Worm (Caenorhabditis elegans) whole organism, L2 larva: Measurements from ENCODE around the gene F58D2.4.

Source experiments
- C34F6.9 ChIP-seq: fragments of 150-350 bp; optimal IDR thresholded peaks from 2 replicates; lab custom pipeline; 2014; ENCODE audit warnings: missing biosample characterization, missing genetic modification characterization
- R02D3.7 ChIP-seq: fragments of 150-350 bp; optimal IDR thresholded peaks from 2 replicates; lab custom pipeline; 2014; ENCODE audit warnings: missing biosample characterization, missing genetic modification characterization
- alr-1 ChIP-seq: fragments of 150-350 bp; optimal IDR thresholded peaks from 2 replicates; lab custom pipeline; 2014; ENCODE audit warnings: missing biosample characterization, missing genetic modification characterization
- aly-2 ChIP-seq: fragments of 150-350 bp; optimal IDR thresholded peaks from 2 replicates; lab custom pipeline; 2014; ENCODE audit warnings: missing biosample characterization, missing genetic modification characterization
- ama-1 ChIP-seq: fragments of 150-350 bp; optimal IDR thresholded peaks from 2 replicates; lab custom pipeline; 2018; ENCODE audit warnings: inconsistent platforms
- blmp-1 ChIP-seq: sonication (generic microtip); optimal IDR thresholded peaks from 2 replicates; lab custom pipeline; 2017; ENCODE audit warnings: missing genetic modification characterization, mild to moderate bottlenecking, missing compliant biosample characterization, antibody characterized with exemption, moderate library complexity; ENCODE audit not compliant: insufficient read depth
- ceh-16 ChIP-seq: fragments of 150-350 bp; optimal IDR thresholded peaks from 2 replicates; lab custom pipeline; 2014; ENCODE audit warnings: missing biosample characterization, missing genetic modification characterization
- ceh-82 ChIP-seq: fragments of 150-350 bp; optimal IDR thresholded peaks from 2 replicates; lab custom pipeline; 2014; ENCODE audit warnings: missing biosample characterization, missing genetic modification characterization
- dmd-4 ChIP-seq: sonication (generic microtip); optimal IDR thresholded peaks from 2 replicates; lab custom pipeline; 2017; ENCODE audit warnings: missing biosample characterization, missing genetic modification characterization
- elt-1 ChIP-seq: fragments of 150-350 bp; optimal IDR thresholded peaks from 2 replicates; lab custom pipeline; 2014; ENCODE audit warnings: missing biosample characterization, missing genetic modification characterization
- elt-3 ChIP-seq: sonication (generic microtip); optimal IDR thresholded peaks from 2 replicates; lab custom pipeline; 2017; ENCODE audit warnings: missing biosample characterization, missing genetic modification characterization
- fos-1 ChIP-seq: fragments of 150-350 bp; optimal IDR thresholded peaks from 2 replicates; lab custom pipeline; 2014; ENCODE audit warnings: missing biosample characterization, missing genetic modification characterization
- gmeb-1 ChIP-seq: fragments of 150-350 bp; optimal IDR thresholded peaks from 2 replicates; lab custom pipeline; 2014; ENCODE audit warnings: missing biosample characterization, missing genetic modification characterization
- lin-13 ChIP-seq: fragments of 150-350 bp; optimal IDR thresholded peaks from 2 replicates; lab custom pipeline; 2014; ENCODE audit warnings: missing biosample characterization, missing genetic modification reagents, missing genetic modification characterization
- lin-39 ChIP-seq: fragments of 150-350 bp; optimal IDR thresholded peaks from 2 replicates; lab custom pipeline; 2014; ENCODE audit warnings: missing biosample characterization, missing genetic modification reagents, missing genetic modification characterization
- lsy-2 ChIP-seq, 2 experiments: fragments of 150-350 bp in 1 of 2; sonication (generic microtip) in 1 of 2; optimal IDR thresholded peaks; 2 replicates each; lab custom pipeline; 2014 to 2017; ENCODE audit warnings: missing biosample characterization in 2 of 2, missing genetic modification characterization in 2 of 2
- mbf-1 ChIP-seq: sonication (generic microtip); optimal IDR thresholded peaks from 2 replicates; lab custom pipeline; 2017; ENCODE audit warnings: missing biosample characterization, missing genetic modification characterization
- mdl-1 ChIP-seq, 2 experiments: fragments of 150-350 bp in 1 of 2; sonication (generic microtip) in 1 of 2; optimal IDR thresholded peaks; 2 replicates each; lab custom pipeline; 2017; ENCODE audit warnings: missing biosample characterization in 2 of 2, missing genetic modification characterization in 2 of 2
- nhr-10 ChIP-seq: sonication (generic microtip); optimal IDR thresholded peaks from 2 replicates; lab custom pipeline; 2017; ENCODE audit warnings: missing biosample characterization, missing genetic modification characterization
- nhr-11 ChIP-seq: fragments of 150-350 bp; optimal IDR thresholded peaks from 2 replicates; lab custom pipeline; 2014; ENCODE audit warnings: missing biosample characterization, missing genetic modification characterization
- nhr-12 ChIP-seq: fragments of 150-350 bp; optimal IDR thresholded peaks from 2 replicates; lab custom pipeline; 2014; ENCODE audit warnings: missing biosample characterization, missing genetic modification characterization
- nhr-129 ChIP-seq: fragments of 150-350 bp; optimal IDR thresholded peaks from 2 replicates; lab custom pipeline; 2014; ENCODE audit warnings: missing biosample characterization, missing genetic modification characterization
- nhr-23 ChIP-seq: fragments of 150-350 bp; optimal IDR thresholded peaks from 2 replicates; lab custom pipeline; 2014; ENCODE audit warnings: missing biosample characterization, missing genetic modification reagents, missing genetic modification characterization
- nhr-25 ChIP-seq: fragments of 150-350 bp; sonication (generic microtip); optimal IDR thresholded peaks from 3 replicates; lab custom pipeline; 2014; ENCODE audit warnings: missing biosample characterization, missing genetic modification characterization
- nhr-6 ChIP-seq: fragments of 150-350 bp; optimal IDR thresholded peaks from 2 replicates; lab custom pipeline; 2014; ENCODE audit warnings: missing biosample characterization, missing genetic modification characterization
- nhr-77 ChIP-seq: fragments of 150-350 bp; optimal IDR thresholded peaks from 2 replicates; lab custom pipeline; 2014; ENCODE audit warnings: missing biosample characterization, missing genetic modification characterization
- peb-1 ChIP-seq: fragments of 150-350 bp; optimal IDR thresholded peaks from 2 replicates; lab custom pipeline; 2014; ENCODE audit warnings: missing biosample characterization, missing genetic modification characterization
- sma-3 ChIP-seq: sonication (generic microtip); optimal IDR thresholded peaks from 2 replicates; lab custom pipeline; 2016; ENCODE audit warnings: missing genetic modification reagents, missing genetic modification characterization, missing compliant biosample characterization
- sma-9 ChIP-seq, 2 experiments: fragments of 150-350 bp in 1 of 2; sonication (generic microtip) in 1 of 2; optimal IDR thresholded peaks; 2 replicates each; lab custom pipeline; 2014 to 2016; ENCODE audit warnings: missing genetic modification characterization in 2 of 2, mild to moderate bottlenecking in 1 of 2, missing biosample characterization in 1 of 2, missing compliant biosample characterization in 1 of 2, missing genetic modification reagents in 1 of 2, moderate library complexity in 1 of 2
- unc-39 ChIP-seq: fragments of 150-350 bp; optimal IDR thresholded peaks from 2 replicates; lab custom pipeline; 2014; ENCODE audit warnings: missing biosample characterization, missing genetic modification characterization
- unc-55 ChIP-seq: fragments of 150-350 bp; sonication (generic microtip); optimal IDR thresholded peaks from 3 replicates; lab custom pipeline; 2014; ENCODE audit warnings: missing biosample characterization, missing genetic modification reagents, missing genetic modification characterization
- unc-62 ChIP-seq: fragments of 150-350 bp; optimal IDR thresholded peaks from 2 replicates; lab custom pipeline; 2014; ENCODE audit warnings: missing biosample characterization, missing genetic modification reagents, missing genetic modification characterization
- zag-1 ChIP-seq: fragments of 150-350 bp; optimal IDR thresholded peaks from 2 replicates; lab custom pipeline; 2014; ENCODE audit warnings: missing biosample characterization, missing genetic modification characterization
- ztf-1 ChIP-seq: fragments of 200-800 bp; sonication (Bioruptor generic); conservative IDR thresholded peaks from 2 replicates; pipeline ENCODE4 v1.3.6; 2022; ENCODE audit warnings: missing genetic modification characterization, missing compliant biosample characterization
- ztf-11 ChIP-seq: sonication (generic microtip); optimal IDR thresholded peaks from 2 replicates; lab custom pipeline; 2017; ENCODE audit warnings: missing biosample characterization, missing genetic modification characterization
- ztf-4 ChIP-seq: fragments of 150-350 bp; optimal IDR thresholded peaks from 2 replicates; lab custom pipeline; 2014; ENCODE audit warnings: missing biosample characterization, missing genetic modification characterization

Gene F58D2.4

DNA sequence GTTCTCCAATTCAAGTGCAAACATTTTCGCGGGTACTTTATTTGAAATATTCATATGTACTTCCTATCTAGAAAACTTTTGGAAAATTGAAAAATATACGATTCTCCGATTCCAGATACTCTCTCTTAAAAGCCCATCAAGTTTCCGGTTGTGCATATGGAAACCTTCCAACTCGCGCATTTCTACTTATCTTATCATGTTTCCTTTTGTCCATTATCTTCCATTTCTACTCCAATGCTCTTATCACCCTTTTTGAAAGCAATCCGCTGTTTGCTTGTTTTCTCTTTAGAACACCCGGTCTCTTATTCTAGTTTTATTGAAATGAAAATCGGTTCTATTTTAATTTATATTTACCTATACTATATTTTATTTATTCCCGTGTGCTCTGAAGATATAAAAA is 32.8 kb upstream of the F58D2.4 start, which contains the start of gene C48D1.5:
Gene C48D1.5, plus strand, starts transcription at position 301 of the 400 bp plus-strand sequence.
- TF ChIP-seq nhr-23: no peak
- no peak for TF ChIP-seq mbf-1

DNA sequence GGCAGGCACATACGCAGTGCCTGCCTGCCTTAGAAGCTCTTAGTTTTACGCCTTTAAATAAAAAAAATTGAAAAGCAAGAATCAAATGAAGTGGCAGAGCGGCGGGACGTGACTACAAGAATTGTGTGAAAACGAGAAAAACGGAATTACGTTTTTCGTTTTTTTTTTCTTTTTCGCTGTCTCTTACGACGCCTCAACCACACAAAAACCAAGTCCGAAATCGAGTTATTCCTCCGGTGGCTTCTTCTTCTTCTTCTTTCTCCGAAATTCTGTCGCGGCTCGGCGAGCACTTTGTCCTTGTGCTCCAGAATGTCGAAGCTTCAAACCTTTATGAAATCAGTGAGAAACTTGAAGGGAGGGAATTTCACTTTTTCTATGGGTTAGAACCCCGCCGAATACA is 31.7 kb upstream of the F58D2.4 start:
- TF ChIP-seq nhr-10 (tag; lab: Kevin White, UChicago) (no peak), elt-1 (tag; lab: Kevin White, UChicago) (no peak), sma-9 (GFP tag; optimal IDR thresholded peaks at IDR 0.05; lab: Kevin White, UChicago) (no peak), sma-9 (tag; optimal IDR thresholded peaks at IDR 0.05; lab: Kevin White, UChicago) (no peak), ceh-82 (tag; lab: Kevin White, UChicago) (no peak), C34F6.9 (tag; lab: Kevin White, UChicago) (no peak), lin-13 (GFP tag; lab: Kevin White, UChicago) (no peak), R02D3.7 (tag; lab: Kevin White, UChicago) (no peak), unc-39 (no peak), nhr-6 (tag; lab: Kevin White, UChicago) (no peak), nhr-77 (tag; lab: Kevin White, UChicago) (no peak), sma-3 (GFP tag; lab: Kevin White, UChicago) (no peak), gmeb-1 (no peak), blmp-1 (tag; lab: Kevin White, UChicago) (no peak), mbf-1 (no peak), nhr-11 (no peak), mdl-1 (tag; optimal IDR thresholded peaks at IDR 0.05; lab: Kevin White, UChicago) (no peak), ztf-1 (GFP tag; lab: Robert Waterston, UW) (no peak)
- TF ChIP-seq, all 48 proteins: peak for 0

DNA sequence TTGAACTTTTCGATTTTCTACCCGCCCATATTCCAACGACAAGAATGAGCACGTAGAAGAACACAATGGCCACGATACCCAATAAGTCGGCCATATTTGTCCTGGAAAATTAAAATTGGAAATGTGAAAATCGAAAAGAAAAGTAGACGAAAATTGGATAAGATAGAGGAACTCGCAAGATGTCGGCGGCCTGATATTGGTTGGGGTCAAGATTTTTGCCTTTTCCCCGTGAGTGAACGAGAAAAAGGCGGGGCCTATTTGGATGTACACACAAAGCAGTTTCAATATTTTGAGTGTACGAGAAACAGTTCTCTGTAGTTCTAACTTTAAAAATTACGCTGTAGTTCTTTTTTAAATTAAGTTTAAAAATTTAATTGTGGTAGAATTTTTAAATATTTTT is 25.6 kb upstream of the F58D2.4 start, which contains the start of gene cho-1:
Gene cho-1, minus strand, starts transcription at position 101 of the 400 bp plus-strand sequence.
- TF ChIP-seq sma-9 (GFP tag; optimal IDR thresholded peaks at IDR 0.05; lab: Kevin White, UChicago) (no peak), sma-9 (tag; optimal IDR thresholded peaks at IDR 0.05; lab: Kevin White, UChicago) (no peak), elt-1 (tag; lab: Kevin White, UChicago) (no peak), nhr-23 (no peak), nhr-25 (tag; lab: Kevin White, UChicago) (no peak), dmd-4 (no peak), nhr-77 (tag; lab: Kevin White, UChicago) (no peak), ztf-11 (tag; lab: Kevin White, UChicago) (no peak), sma-3 (GFP tag; lab: Kevin White, UChicago) (no peak), R02D3.7 (tag; lab: Kevin White, UChicago) (no peak), aly-2 (tag; lab: Kevin White, UChicago) (no peak), nhr-12 (tag; lab: Kevin White, UChicago) (no peak), ztf-1 (GFP tag; lab: Robert Waterston, UW) (no peak), nhr-11 (no peak), unc-55 (GFP tag; lab: Kevin White, UChicago) (no peak), nhr-10 (tag; lab: Kevin White, UChicago) (no peak)

DNA sequence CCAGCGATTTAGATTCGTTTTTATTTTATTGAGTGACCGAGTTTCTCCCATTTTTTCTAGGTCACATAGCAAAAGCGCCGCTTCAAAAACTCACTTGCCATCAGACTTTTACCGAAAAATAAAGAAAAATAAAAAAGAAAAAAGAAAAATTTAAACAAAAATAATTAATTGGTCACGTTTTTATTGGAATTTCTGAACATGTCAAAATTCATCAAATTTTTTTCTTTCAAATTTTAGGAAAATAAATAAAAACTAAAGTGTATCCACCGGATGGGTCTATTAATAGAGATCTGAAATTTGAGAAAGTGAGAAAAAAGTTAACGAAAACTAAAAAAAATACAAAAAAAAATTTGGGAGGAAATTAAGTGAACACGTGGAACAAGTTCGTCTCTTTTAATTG is 20.7 kb upstream of the F58D2.4 start, which contains the start of gene C48D1.9:
Gene C48D1.9, minus strand, starts transcription at position 101 of the 400 bp plus-strand sequence.
- TF ChIP-seq lsy-2 (tag; optimal IDR thresholded peaks at IDR 0.05; lab: Kevin White, UChicago): no peak
- no peak for TF ChIP-seq nhr-10 (tag; lab: Kevin White, UChicago)
- TF ChIP-seq peb-1 (tag; lab: Kevin White, UChicago): no peak
- TF ChIP-seq nhr-77 (tag; lab: Kevin White, UChicago): no peak
- no peak for TF ChIP-seq alr-1 (tag; lab: Kevin White, UChicago)
- TF ChIP-seq unc-62 (GFP tag; lab: Kevin White, UChicago): no peak
- TF ChIP-seq ztf-1 (GFP tag; lab: Robert Waterston, UW): no peak
- no peak for TF ChIP-seq lin-39
- TF ChIP-seq ama-1 (lab: Kevin White, UChicago): no peak
- no peak for TF ChIP-seq sma-3 (GFP tag; lab: Kevin White, UChicago)
- no peak for TF ChIP-seq dmd-4
- TF ChIP-seq ceh-16 (tag; lab: Kevin White, UChicago): no peak
- no peak for TF ChIP-seq nhr-6 (tag; lab: Kevin White, UChicago)
- TF ChIP-seq ztf-4 (tag; lab: Kevin White, UChicago): no peak

DNA sequence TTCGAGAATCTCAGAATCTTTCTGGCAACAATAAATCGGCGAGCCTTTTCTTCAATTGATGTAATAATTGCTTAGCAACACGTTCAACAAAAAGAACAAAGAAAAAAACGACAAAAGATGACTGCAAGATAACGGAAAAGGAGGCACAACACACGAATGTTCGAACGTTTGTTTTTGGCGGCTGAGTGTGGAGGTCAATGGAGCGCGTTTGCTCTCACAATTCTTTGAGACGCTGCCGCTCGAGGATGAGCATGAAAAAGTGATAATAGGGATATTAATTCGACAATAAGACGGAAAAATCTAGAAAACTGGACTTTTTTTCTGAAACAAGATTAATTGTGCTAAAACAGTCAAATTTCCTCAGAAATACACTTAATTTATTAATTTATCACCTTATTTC is 17.0 kb upstream of the F58D2.4 start:
- TF ChIP-seq R02D3.7 (tag; lab: Kevin White, UChicago): no peak
- TF ChIP-seq blmp-1 (tag; lab: Kevin White, UChicago): no peak
- no peak for TF ChIP-seq elt-3 (tag; lab: Kevin White, UChicago)
- TF ChIP-seq nhr-10 (tag; lab: Kevin White, UChicago): no peak
- TF ChIP-seq C34F6.9 (tag; lab: Kevin White, UChicago): peak; percentile 38
- peak in 1 of 2 experiments; percentile 45 for TF ChIP-seq lsy-2 (tag; optimal IDR thresholded peaks at IDR 0.05; lab: Kevin White, UChicago)
- TF ChIP-seq unc-39: no peak
- TF ChIP-seq unc-55 (GFP tag; lab: Kevin White, UChicago): peak; percentile 50
- no peak for TF ChIP-seq aly-2 (tag; lab: Kevin White, UChicago)
- TF ChIP-seq fos-1 (tag; lab: Kevin White, UChicago): peak; percentile 7
- TF ChIP-seq zag-1 (tag; lab: Kevin White, UChicago): no peak
- peak; percentile 84 for TF ChIP-seq nhr-129 (tag; lab: Kevin White, UChicago)
- peak; percentile 65 for TF ChIP-seq gmeb-1
- TF ChIP-seq, all 48 proteins: peak for 6
